Worm (Caenorhabditis elegans) whole organism, L4 larva: ENCODE measurements around the gene set-15.

Experiments used
- ces-1 ChIP-seq: fragments of 150-350 bp; sonication (generic microtip); optimal IDR thresholded peaks from 4 replicates; lab custom pipeline; 2014; ENCODE audit warnings: missing biosample characterization, missing genetic modification reagents, missing genetic modification characterization
- fos-1 ChIP-seq: fragments of 150-350 bp; optimal IDR thresholded peaks from 2 replicates; lab custom pipeline; 2014; ENCODE audit warnings: missing biosample characterization, missing genetic modification characterization
- lin-13 ChIP-seq: fragments of 150-350 bp; optimal IDR thresholded peaks from 2 replicates; lab custom pipeline; 2014; ENCODE audit warnings: missing biosample characterization, missing genetic modification reagents, missing genetic modification characterization
- lin-29 ChIP-seq: fragments of 200-800 bp; sonication (Bioruptor generic); IDR thresholded peaks from 2 replicates; pipeline ENCODE4 v1.3.6; 2022; ENCODE audit warnings: missing genetic modification reagents, missing genetic modification characterization, missing compliant biosample characterization
- nhr-11 ChIP-seq: fragments of 150-350 bp; optimal IDR thresholded peaks from 2 replicates; lab custom pipeline; 2014; ENCODE audit warnings: missing biosample characterization, missing genetic modification characterization
- nhr-41 ChIP-seq: fragments of 200-800 bp; sonication (Bioruptor generic); IDR thresholded peaks from 2 replicates; pipeline ENCODE4 v1.3.6; 2022; ENCODE audit warnings: missing genetic modification reagents, missing genetic modification characterization, missing compliant biosample characterization
- nhr-77 ChIP-seq: fragments of 150-350 bp; optimal IDR thresholded peaks from 2 replicates; lab custom pipeline; 2014; ENCODE audit warnings: missing biosample characterization, missing genetic modification characterization
- skn-1 ChIP-seq: fragments of 150-350 bp; optimal IDR thresholded peaks from 2 replicates; lab custom pipeline; 2014; ENCODE audit warnings: missing biosample characterization, missing genetic modification characterization
- snpc-4 ChIP-seq: fragments of 150-350 bp; optimal IDR thresholded peaks from 2 replicates; lab custom pipeline; 2014; ENCODE audit warnings: missing biosample characterization, missing genetic modification characterization
- unc-130 ChIP-seq: sonication (generic microtip); optimal IDR thresholded peaks from 2 replicates; lab custom pipeline; 2016; ENCODE audit warnings: missing genetic modification reagents, missing genetic modification characterization, missing compliant biosample characterization
- unc-39 ChIP-seq: sonication (generic microtip); optimal IDR thresholded peaks from 2 replicates; lab custom pipeline; 2017; ENCODE audit warnings: missing biosample characterization, missing genetic modification characterization
- ztf-11 ChIP-seq: fragments of 150-350 bp; optimal IDR thresholded peaks from 2 replicates; lab custom pipeline; 2014; ENCODE audit warnings: missing biosample characterization, missing genetic modification characterization

- peak; percentile 99 for TF ChIP-seq skn-1 (tag; lab: Kevin White, UChicago)
- no peak for TF ChIP-seq unc-39 (tag; lab: Kevin White, UChicago)
- TF ChIP-seq fos-1 (tag; lab: Kevin White, UChicago), result peak; percentile 94
- TF ChIP-seq nhr-11 (tag; lab: Kevin White, UChicago), result peak; percentile 100
- peak; percentile 100 for TF ChIP-seq nhr-77 (tag; lab: Kevin White, UChicago)
- TF ChIP-seq ztf-11 (tag; lab: Kevin White, UChicago), result peak; percentile 38
- peak; percentile 96 for TF ChIP-seq ces-1 (GFP tag; lab: Kevin White, UChicago)
- peak; percentile 98 for TF ChIP-seq unc-130 (GFP tag; lab: Kevin White, UChicago)
- TF ChIP-seq lin-29 (GFP tag; lab: Robert Waterston, UW), result peak; percentile 99
- peak; percentile 65 for TF ChIP-seq snpc-4 (tag; lab: Kevin White, UChicago)
- peak; percentile 99 for TF ChIP-seq lin-13
- peak; percentile 97 for TF ChIP-seq nhr-41 (GFP tag; lab: Robert Waterston, UW)
These were observed 30.2 kb downstream of the set-15 start, which contains the start of the genes rpl-20 and Y17G9B.5 for ce11 chrIV:4749728-4750278.
